Worm (Caenorhabditis elegans): ENCODE data around the gene chk-1.

DNA sequence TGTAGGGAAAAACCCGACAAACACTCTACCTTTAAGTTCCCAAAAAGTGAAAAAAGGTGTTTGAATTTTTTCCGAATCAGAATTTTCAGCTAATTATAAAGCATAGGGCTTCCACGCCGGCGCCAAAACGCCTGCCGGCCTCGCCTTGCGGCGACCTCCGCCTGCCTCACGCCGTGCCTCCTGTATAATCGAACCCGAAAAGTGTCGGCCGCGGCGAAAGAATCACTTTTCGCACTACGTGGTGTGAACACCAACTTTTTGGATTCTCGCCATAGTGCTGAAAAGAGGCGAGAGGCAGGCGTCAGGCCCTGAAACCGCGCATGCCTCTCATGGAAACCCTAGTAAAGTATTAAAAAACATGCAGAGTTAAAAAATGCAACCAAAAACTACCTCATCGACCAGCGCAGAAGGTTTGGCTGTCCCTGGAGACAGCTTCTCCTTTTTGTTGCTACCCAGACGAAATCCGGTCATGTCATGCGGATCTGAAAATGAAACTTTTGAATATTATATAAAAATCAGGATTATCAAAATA is 43.7 kb downstream of the chk-1 start, which contains the start of gene nrsn-1:
- TF ChIP-seq rnt-1 (tag; optimal IDR thresholded peaks at IDR 0.05) (no peak), unc-86 (tag; optimal IDR thresholded peaks at IDR 0.05) (no peak), ahr-1 (tag; optimal IDR thresholded peaks at IDR 0.05) (no peak), dve-1 (tag; optimal IDR thresholded peaks at IDR 0.05) (no peak), F13H6.1 (tag; optimal IDR thresholded peaks at IDR 0.05) (no peak), sdc-2 (tag; optimal IDR thresholded peaks at IDR 0.05) (no peak), unc-55 (GFP tag; optimal IDR thresholded peaks at IDR 0.05) (no peak), odd-2 (tag; optimal IDR thresholded peaks at IDR 0.05) (no peak), ttx-3 (tag; optimal IDR thresholded peaks at IDR 0.05) (no peak)
